Fruit fly (Drosophila melanogaster): ENCODE data around the gene CG12535.

Gene CG12535

DNA sequence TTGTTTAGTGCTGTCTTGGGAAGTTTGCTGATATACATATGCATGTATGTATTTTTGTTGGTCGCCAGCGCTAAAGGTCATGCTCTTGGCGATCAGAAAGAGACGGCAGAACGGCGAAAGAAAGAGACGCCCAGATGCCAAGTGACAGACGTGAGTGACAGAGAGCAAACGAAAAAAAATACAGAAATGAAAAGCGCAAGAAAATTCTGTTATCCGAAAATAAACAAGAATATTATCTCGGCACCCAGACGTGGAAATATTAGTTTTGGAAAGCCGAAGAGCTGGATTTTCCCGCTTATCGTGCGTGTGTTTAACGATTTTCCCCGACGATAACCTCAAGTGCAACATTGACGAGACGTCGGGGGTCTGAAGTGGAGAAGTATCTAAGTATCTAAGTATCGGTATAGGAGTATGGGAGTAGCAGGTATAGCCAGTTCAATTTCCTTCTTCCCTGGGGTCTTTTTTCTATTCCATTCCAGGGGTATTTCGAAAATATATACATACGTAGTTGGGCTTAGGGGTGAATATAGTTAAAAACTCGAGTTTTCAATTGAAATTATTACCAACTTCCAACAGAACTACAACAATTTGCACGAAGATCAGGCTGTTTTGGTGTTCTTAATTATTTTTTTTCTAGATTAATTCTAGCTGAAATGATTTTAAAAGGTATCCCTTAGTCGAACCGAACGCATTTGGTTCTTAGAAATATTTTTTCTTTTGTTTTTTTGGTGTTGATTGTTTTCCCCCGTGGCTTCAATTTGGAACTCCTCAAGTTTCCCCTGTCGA, 81.7 kb downstream of the CG12535 start (continued):
- TF ChIP-seq NC2α (GFP tag; optimal IDR thresholded peaks at IDR 0.05) (peak; percentile 23), E2f2 (GFP tag; IDR thresholded peaks at IDR 0.05) (peak; percentile 19; the same call in 1 of the 2 replicates), CG13894 (tag; optimal IDR thresholded peaks at IDR 0.05) (no peak), gcm2 (GFP tag; optimal IDR thresholded peaks at IDR 0.05) (no peak), CG14710 (tag; optimal IDR thresholded peaks at IDR 0.05) (peak; percentile 73), CG10959 (GFP tag; IDR thresholded peaks at IDR 0.05) (peak; percentile 86), CG30431 (GFP tag; optimal IDR thresholded peaks at IDR 0.05) (peak; percentile 50), CG9876 (GFP tag; optimal IDR thresholded peaks at IDR 0.05) (no peak), Usf (GFP tag; optimal IDR thresholded peaks at IDR 0.05) (peak; percentile 53), CG17186 (GFP tag; optimal IDR thresholded peaks at IDR 0.05) (no peak), D19A (tag; optimal IDR thresholded peaks at IDR 0.05) (peak; percentile 62), ranshi (GFP tag; IDR thresholded peaks at IDR 0.05) (peak; percentile 11; the same call in 1 of the 2 replicates), esg (GFP tag; conservative IDR thresholded peaks at IDR 0.05) (no peak), zf30C (GFP tag; optimal IDR thresholded peaks at IDR 0.05) (no peak), Lim3 (GFP tag; IDR thresholded peaks at IDR 0.05) (no peak), row (GFP tag; IDR thresholded peaks at IDR 0.05) (peak; percentile 76), Scr (GFP tag; IDR thresholded peaks at IDR 0.05; ENCODE audit: partially characterized antibody) (no peak), CG12219 (GFP tag; optimal IDR thresholded peaks at IDR 0.05) (no peak), CG2678 (tag; optimal IDR thresholded peaks at IDR 0.05) (peak; percentile 16), Nf-YB (GFP tag; optimal IDR thresholded peaks at IDR 0.05) (peak; percentile 3), CG15696 (tag; optimal IDR thresholded peaks at IDR 0.05) (peak; percentile 62), Jarid2 (GFP tag; optimal IDR thresholded peaks at IDR 0.05) (no peak), CG14050 (GFP tag; IDR thresholded peaks at IDR 0.05) (no peak), ewg (GFP tag; optimal IDR thresholded peaks at IDR 0.05) (peak; percentile 5), gem (tag; optimal IDR thresholded peaks at IDR 0.05) (peak; percentile 78), dpn (GFP tag; optimal IDR thresholded peaks at IDR 0.05) (peak in 1 of 2 experiments; percentile 16), Vsx1 (GFP tag; optimal IDR thresholded peaks at IDR 0.05) (no peak), hbn (GFP tag; IDR thresholded peaks at IDR 0.05; ENCODE audit: partially characterized antibody) (no peak), en (GFP tag; optimal IDR thresholded peaks at IDR 0.05) (no peak), slbo (GFP tag; IDR thresholded peaks at IDR 0.05) (no peak), D19B (GFP tag; optimal IDR thresholded peaks at IDR 0.05) (peak; percentile 87), ara (GFP tag; IDR thresholded peaks at IDR 0.05) (peak; percentile 68; the same call in 1 of the 2 replicates), Atf-2 (GFP tag; optimal IDR thresholded peaks at IDR 0.05) (peak; percentile 38), Mes4 (GFP tag; optimal IDR thresholded peaks at IDR 0.05) (peak; percentile 25), aop (GFP tag; IDR thresholded peaks at IDR 0.05) (no peak), lmd (GFP tag; IDR thresholded peaks at IDR 0.05) (peak; percentile 18; the same call in 1 of the 2 replicates), chn (GFP tag; optimal IDR thresholded peaks at IDR 0.05) (peak; percentile 57), hth (optimal IDR thresholded peaks at IDR 0.05) (peak; percentile 8), CG14441 (GFP tag; IDR thresholded peaks at IDR 0.05) (no peak), CG32532 (GFP tag; IDR thresholded peaks at IDR 0.05) (no peak), CG1024 (GFP tag; IDR thresholded peaks at IDR 0.05) (0 out of 2 replicates have a peak, but pooled peaks have one; percentile 5), Nf-YA (GFP tag; IDR thresholded peaks at IDR 0.05) (no peak), CG3163 (GFP tag; optimal IDR thresholded peaks at IDR 0.05) (peak; percentile 7), CG9727 (GFP tag; optimal IDR thresholded peaks at IDR 0.05) (peak; percentile 84), tll (GFP tag; optimal IDR thresholded peaks at IDR 0.05) (peak in 1 of 2 experiments; percentile 15), CG10366 (GFP tag; IDR thresholded peaks at IDR 0.05) (no peak), CG4854 (GFP tag; optimal IDR thresholded peaks at IDR 0.05) (no peak), Med (GFP tag) (peak; percentile 67), prd (optimal IDR thresholded peaks at IDR 0.05) (no peak), prd (GFP tag; IDR thresholded peaks at IDR 0.05) (peak; percentile 76; the same call in 2 of the 3 replicates)
